Fruit fly (Drosophila melanogaster) whole organism, embryonic: Measurements from ENCODE around the gene SclA.
A peak's percentile ranks its signal among the peaks of the same experiment; 100 is the strongest.

Experiments
- Aef1 ChIP-seq: fragments of 200-800 bp; sonication (Bioruptor generic); IDR thresholded peaks from 3 replicates; pipeline ENCODE4 v1.3.6; 2022; ENCODE audit warnings: missing biosample characterization, missing genetic modification characterization
- Blimp-1 ChIP-seq: fragments of 200-800 bp; sonication (Bioruptor generic); optimal IDR thresholded peaks from 3 replicates; lab custom pipeline; 2018; ENCODE audit warnings: missing biosample characterization, missing genetic modification characterization, mild to moderate bottlenecking, moderate library complexity, missing genetic modification reagents
- Bteb2 ChIP-seq: fragments of 200-800 bp; sonication (Bioruptor generic); optimal IDR thresholded peaks from 2 replicates; lab custom pipeline; 2016; ENCODE audit warnings: missing biosample characterization, missing genetic modification characterization
- C15 ChIP-seq: fragments of 200-800 bp; sonication (Bioruptor generic); IDR thresholded peaks from 3 replicates; pipeline ENCODE4 v1.3.6; 2022; ENCODE audit warnings: missing biosample characterization, missing genetic modification characterization
- CG10209 ChIP-seq: fragments of 200-800 bp; sonication (Bioruptor generic); optimal IDR thresholded peaks from 3 replicates; lab custom pipeline; 2017; ENCODE audit warnings: missing biosample characterization, mild to moderate bottlenecking, missing genetic modification characterization, missing genetic modification reagents
- CG10267 ChIP-seq: fragments of 200-800 bp; sonication (Bioruptor generic); optimal IDR thresholded peaks from 2 replicates; lab custom pipeline; 2018; ENCODE audit warnings: missing biosample characterization, mild to moderate bottlenecking, missing genetic modification characterization, moderate library complexity
- CG12299 ChIP-seq: fragments of 200-800 bp; sonication (Bioruptor generic); optimal IDR thresholded peaks from 2 replicates; lab custom pipeline; 2018; ENCODE audit warnings: missing biosample characterization, mild to moderate bottlenecking, missing genetic modification characterization
- CG12391 ChIP-seq: fragments of 200-800 bp; sonication (Bioruptor generic); optimal IDR thresholded peaks from 3 replicates; lab custom pipeline; 2018; ENCODE audit warnings: missing biosample characterization, mild to moderate bottlenecking, missing genetic modification characterization, moderate library complexity
- CG13296 ChIP-seq: fragments of 200-800 bp; sonication (Bioruptor generic); optimal IDR thresholded peaks from 3 replicates; lab custom pipeline; 2018; ENCODE audit warnings: missing biosample characterization, mild to moderate bottlenecking, missing genetic modification characterization
- CG13894 ChIP-seq: fragments of 200-800 bp; sonication (Bioruptor generic); optimal IDR thresholded peaks from 3 replicates; lab custom pipeline; 2018; ENCODE audit warnings: missing biosample characterization, mild to moderate bottlenecking, missing genetic modification characterization, moderate library complexity
- CG15514 ChIP-seq: fragments of 200-800 bp; sonication (Bioruptor generic); optimal IDR thresholded peaks from 3 replicates; lab custom pipeline; 2017; ENCODE audit warnings: missing biosample characterization, missing genetic modification characterization, mild to moderate bottlenecking, moderate library complexity, missing genetic modification reagents
- CG1647 ChIP-seq: fragments of 200-800 bp; sonication (Bioruptor generic); optimal IDR thresholded peaks from 3 replicates; lab custom pipeline; 2016; ENCODE audit warnings: missing biosample characterization, missing genetic modification characterization
- CG16779 ChIP-seq: fragments of 200-800 bp; sonication (Bioruptor generic); IDR thresholded peaks from 2 replicates; pipeline ENCODE4 v1.3.6; 2022; ENCODE audit warnings: missing biosample characterization, missing genetic modification characterization
- CG17568 ChIP-seq: fragments of 200-800 bp; sonication (Bioruptor generic); optimal IDR thresholded peaks from 2 replicates; lab custom pipeline; 2018; ENCODE audit warnings: missing biosample characterization, mild to moderate bottlenecking, missing genetic modification characterization, moderate library complexity
- CG18262 ChIP-seq: fragments of 200-800 bp; optimal IDR thresholded peaks from 3 replicates; lab custom pipeline; 2019; ENCODE audit warnings: missing biosample characterization, mild to moderate bottlenecking, missing genetic modification characterization, moderate library complexity
- CG31441 ChIP-seq: fragments of 200-800 bp; sonication (Bioruptor generic); IDR thresholded peaks from 2 replicates; pipeline ENCODE4 v1.3.6; 2022; ENCODE audit warnings: missing biosample characterization, missing genetic modification characterization
- CG4328 ChIP-seq: fragments of 200-800 bp; sonication (Bioruptor generic); optimal IDR thresholded peaks from 3 replicates; lab custom pipeline; 2017; ENCODE audit warnings: missing biosample characterization, missing genetic modification reagents, missing genetic modification characterization
- CG43689 ChIP-seq: fragments of 200-800 bp; sonication (Bioruptor generic); IDR thresholded peaks from 2 replicates; pipeline ENCODE4 v1.3.6; 2022; ENCODE audit warnings: missing biosample characterization, missing genetic modification characterization
- CG4854 ChIP-seq: fragments of 200-800 bp; sonication (Bioruptor generic); optimal IDR thresholded peaks from 2 replicates; lab custom pipeline; 2016; ENCODE audit warnings: missing biosample characterization, missing genetic modification characterization, inconsistent platforms
- CG6854 ChIP-seq: fragments of 200-800 bp; sonication (Bioruptor generic); optimal IDR thresholded peaks from 3 replicates; lab custom pipeline; 2017; ENCODE audit warnings: missing biosample characterization, mild to moderate bottlenecking, missing genetic modification characterization
- CG7839 ChIP-seq: fragments of 200-800 bp; sonication (Bioruptor generic); optimal IDR thresholded peaks from 3 replicates; lab custom pipeline; 2018; ENCODE audit warnings: missing biosample characterization, mild to moderate bottlenecking, missing genetic modification characterization, moderate library complexity
- CG7928 ChIP-seq: fragments of 200-800 bp; sonication (Bioruptor generic); optimal IDR thresholded peaks from 2 replicates; lab custom pipeline; 2017; ENCODE audit warnings: missing biosample characterization, mild to moderate bottlenecking, missing genetic modification characterization
- CG9876 ChIP-seq: fragments of 200-800 bp; sonication (Bioruptor generic); optimal IDR thresholded peaks from 2 replicates; lab custom pipeline; 2016; ENCODE audit warnings: missing biosample characterization, missing genetic modification characterization
- CkIIα-i1 ChIP-seq: fragments of 200-800 bp; sonication (Bioruptor generic); IDR thresholded peaks from 2 replicates; pipeline ENCODE4 v1.3.6; 2022; ENCODE audit warnings: missing biosample characterization, missing genetic modification characterization
- CoRest ChIP-seq: fragments of 200-800 bp; sonication (Bioruptor generic); optimal IDR thresholded peaks from 3 replicates; lab custom pipeline; 2018; ENCODE audit warnings: missing biosample characterization, mild to moderate bottlenecking, missing genetic modification characterization, moderate library complexity
- Hey ChIP-seq: fragments of 200-800 bp; sonication (Bioruptor generic); optimal IDR thresholded peaks from 3 replicates; lab custom pipeline; 2018; ENCODE audit warnings: missing biosample characterization, mild to moderate bottlenecking, missing genetic modification characterization
- Hr3 ChIP-seq: fragments of 200-800 bp; sonication (Bioruptor generic); optimal IDR thresholded peaks from 3 replicates; lab custom pipeline; 2016; ENCODE audit warnings: missing biosample characterization, missing genetic modification characterization
- Med ChIP-seq: fragments of 200-800 bp; sonication (Bioruptor generic); peaks from one replicate; lab custom pipeline; 2016; ENCODE audit warnings: missing biosample characterization, missing genetic modification characterization, mild to moderate bottlenecking, inconsistent platforms, moderate library complexity
- Meics ChIP-seq: fragments of 200-800 bp; sonication (Bioruptor generic); optimal IDR thresholded peaks from 2 replicates; lab custom pipeline; 2017; ENCODE audit warnings: missing biosample characterization, mild to moderate bottlenecking, missing genetic modification characterization
- Nf-YC ChIP-seq: fragments of 200-800 bp; optimal IDR thresholded peaks from 3 replicates; lab custom pipeline; 2019; ENCODE audit warnings: missing biosample characterization, mild to moderate bottlenecking, missing genetic modification characterization, moderate library complexity
- Pdp1 ChIP-seq, 2 experiments: fragments of 200-800 bp; sonication (Bioruptor generic); optimal IDR thresholded peaks; 3 replicates each; lab custom pipeline; 2016; ENCODE audit warnings: missing biosample characterization in 2 of 2, missing genetic modification characterization in 2 of 2, mild to moderate bottlenecking in 1 of 2, moderate library complexity in 1 of 2
- Ptx1 ChIP-seq: fragments of 200-800 bp; sonication (Bioruptor generic); IDR thresholded peaks from 2 replicates; pipeline ENCODE4 v1.3.6; 2022; ENCODE audit warnings: missing biosample characterization, missing genetic modification characterization
- Sox100B ChIP-seq: fragments of 200-800 bp; sonication (Bioruptor generic); optimal IDR thresholded peaks from 3 replicates; lab custom pipeline; 2018; ENCODE audit warnings: missing biosample characterization, mild to moderate bottlenecking, missing genetic modification characterization
- ap ChIP-seq: fragments of 200-800 bp; sonication (Bioruptor generic); IDR thresholded peaks from 2 replicates; pipeline ENCODE4 v1.3.6; 2022; ENCODE audit warnings: missing biosample characterization, missing genetic modification characterization
- cg ChIP-seq: fragments of 200-800 bp; sonication (Bioruptor generic); optimal IDR thresholded peaks from 3 replicates; lab custom pipeline; 2019; ENCODE audit warnings: missing biosample characterization, mild to moderate bottlenecking, missing genetic modification characterization, moderate library complexity
- chinmo ChIP-seq: fragments of 200-800 bp; sonication (Bioruptor generic); IDR thresholded peaks from 4 replicates; pipeline ENCODE4 v1.3.6; 2022; ENCODE audit warnings: missing biosample characterization, missing genetic modification characterization; ENCODE audit not compliant: partially characterized antibody
- croc ChIP-seq: fragments of 200-800 bp; sonication (Bioruptor generic); conservative IDR thresholded peaks from 3 replicates; pipeline ENCODE4 v1.3.6; 2022; ENCODE audit warnings: missing biosample characterization, missing genetic modification characterization
- da ChIP-seq: fragments of 200-800 bp; sonication (Bioruptor generic); optimal IDR thresholded peaks from 2 replicates; lab custom pipeline; 2016; ENCODE audit warnings: missing biosample characterization, missing genetic modification characterization
- dmrt99B ChIP-seq: fragments of 200-800 bp; sonication (Bioruptor generic); optimal IDR thresholded peaks from 2 replicates; lab custom pipeline; 2018; ENCODE audit warnings: missing biosample characterization, mild to moderate bottlenecking, missing genetic modification characterization, moderate library complexity
- hkb ChIP-seq, 2 experiments: fragments of 200-800 bp in 1 of 2; fragments of >200 bp in 1 of 2; sonication (Bioruptor generic) in 1 of 2; IDR thresholded peaks in 1 of 2; optimal IDR thresholded peaks in 1 of 2; 2 replicates each; pipeline versions ENCODE4 v1.3.6 to Lab custom; 2017 to 2022; ENCODE audit warnings: missing biosample characterization in 1 of 2, missing genetic modification characterization in 1 of 2
- ind ChIP-seq: fragments of 200-800 bp; sonication (Bioruptor generic); optimal IDR thresholded peaks from 3 replicates; lab custom pipeline; 2016; ENCODE audit warnings: missing biosample characterization, missing genetic modification characterization
- nau ChIP-seq: fragments of 200-800 bp; sonication (Bioruptor generic); optimal IDR thresholded peaks from 3 replicates; lab custom pipeline; 2017; ENCODE audit warnings: missing biosample characterization, mild to moderate bottlenecking, missing genetic modification characterization, missing genetic modification reagents
- nerfin-1 ChIP-seq: fragments of 200-800 bp; sonication (Bioruptor generic); optimal IDR thresholded peaks from 3 replicates; lab custom pipeline; 2019; ENCODE audit warnings: missing biosample characterization, mild to moderate bottlenecking, missing genetic modification characterization, moderate library complexity
- nom ChIP-seq: fragments of 200-800 bp; sonication (Bioruptor generic); optimal IDR thresholded peaks from 2 replicates; lab custom pipeline; 2017; ENCODE audit warnings: missing biosample characterization, missing genetic modification characterization, mild to moderate bottlenecking, moderate library complexity, missing genetic modification reagents
- run ChIP-seq: fragments of 200-800 bp; sonication (Bioruptor generic); optimal IDR thresholded peaks from 3 replicates; lab custom pipeline; 2018; ENCODE audit warnings: missing biosample characterization, mild to moderate bottlenecking, missing genetic modification characterization
- tup ChIP-seq: fragments of 200-800 bp; sonication (Bioruptor generic); optimal IDR thresholded peaks from 2 replicates; lab custom pipeline; 2016; ENCODE audit warnings: missing biosample characterization, mild to moderate bottlenecking, missing genetic modification characterization, moderate library complexity

Gene SclA

dm6 chr2L:16868897-16869324 is 31.1 kb downstream of the SclA start (continued):
- TF ChIP-seq tup (GFP tag; lab: Kevin White, UChicago) (no peak), CG7839 (tag; lab: Kevin White, UChicago) (peak; percentile 76), CG12299 (tag; lab: Kevin White, UChicago) (no peak), nau (GFP tag; lab: Kevin White, UChicago) (no peak), C15 (no peak), CG31441 (GFP tag; lab: Robert Waterston, UW) (peak; percentile 67), Blimp-1 (peak; percentile 60), run (tag; lab: Kevin White, UChicago) (peak; percentile 1), CG13894 (tag; lab: Kevin White, UChicago) (no peak), CoRest (tag; lab: Kevin White, UChicago) (peak; percentile 67), CG10209 (peak; percentile 27), Hr3 (GFP tag; lab: Kevin White, UChicago) (peak; percentile 23), CG9876 (GFP tag; lab: Kevin White, UChicago) (no peak), Nf-YC (tag; lab: Kevin White, UChicago) (peak; percentile 60), ind (GFP tag; lab: Kevin White, UChicago) (no peak), CG6854 (GFP tag; lab: Kevin White, UChicago) (no peak), CG15514 (GFP tag; lab: Kevin White, UChicago) (no peak), dmrt99B (tag; lab: Kevin White, UChicago) (peak; percentile 75), Sox100B (GFP tag; lab: Kevin White, UChicago) (peak; percentile 71), CG13296 (peak; percentile 44), Hey (tag; lab: Kevin White, UChicago) (no peak), hkb (optimal IDR thresholded peaks at IDR 0.05; lab: Kevin White, UChicago) (no peak), hkb (GFP tag; IDR thresholded peaks at IDR 0.05; lab: Robert Waterston, UW) (peak; percentile 53; the same call in 1 of the 2 replicates), Aef1 (GFP tag; lab: Robert Waterston, UW) (peak; percentile 36; the same call in 1 of the 3 replicates), Meics (GFP tag; lab: Kevin White, UChicago) (peak; percentile 40), CG10267 (tag; lab: Kevin White, UChicago) (peak; percentile 29), CG12391 (tag; lab: Kevin White, UChicago) (peak; percentile 62), ap (GFP tag; lab: Robert Waterston, UW) (0 out of 2 replicates have a peak, but pooled peaks have one; percentile 13), CG4328 (GFP tag; lab: Kevin White, UChicago) (no peak), Pdp1 (GFP tag; optimal IDR thresholded peaks at IDR 0.05; lab: Kevin White, UChicago) (no peak), Bteb2 (GFP tag; lab: Kevin White, UChicago) (no peak), CG16779 (GFP tag; lab: Robert Waterston, UW) (no peak), croc (peak; percentile 43; the same call in 2 of the 3 replicates)

DNA sequence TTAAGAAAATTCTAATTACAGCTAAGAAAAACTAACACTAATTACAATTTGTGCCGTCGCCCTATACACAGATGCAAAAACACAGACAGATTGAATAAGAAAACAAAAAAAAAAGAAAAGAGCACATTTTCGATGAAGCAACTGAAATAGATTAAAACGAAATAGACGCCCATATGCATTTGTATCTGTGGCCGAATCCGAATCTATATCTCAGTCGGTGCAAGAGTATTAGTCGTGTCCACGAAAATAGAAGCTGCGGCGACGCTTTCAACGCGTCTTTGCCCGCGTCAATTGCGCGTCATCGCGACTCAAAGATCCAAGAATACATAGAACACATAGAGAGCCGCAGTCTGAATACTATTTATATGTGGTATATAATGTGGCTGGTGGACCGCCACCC is 37.2 kb downstream of the SclA start:
- no peak for TF ChIP-seq nerfin-1 (tag; lab: Kevin White, UChicago)
- TF ChIP-seq cg (GFP tag; lab: Kevin White, UChicago) = peak; percentile 47
- TF ChIP-seq CG7928 (GFP tag; lab: Kevin White, UChicago) = no peak
- TF ChIP-seq CG4854 (GFP tag; lab: Kevin White, UChicago) = no peak
- TF ChIP-seq CG18262 (tag; lab: Kevin White, UChicago) = no peak
- no peak for TF ChIP-seq CG43689 (GFP tag; lab: Robert Waterston, UW)
- TF ChIP-seq Pdp1 (GFP tag; optimal IDR thresholded peaks at IDR 0.05; lab: Kevin White, UChicago) = peak in 1 of 2 experiments; percentile 41
- TF ChIP-seq dmrt99B (tag; lab: Kevin White, UChicago) = no peak
- TF ChIP-seq CG1647 (GFP tag; lab: Kevin White, UChicago) = no peak
- TF ChIP-seq nom (GFP tag; lab: Kevin White, UChicago) = no peak
- TF ChIP-seq CG17568 = no peak
- TF ChIP-seq da (GFP tag; lab: Kevin White, UChicago) = no peak
- no peak for TF ChIP-seq CkIIα-i1 (GFP tag; lab: Robert Waterston, UW)
- no peak for TF ChIP-seq Ptx1 (GFP tag; lab: Robert Waterston, UW)
- no peak for TF ChIP-seq Med (GFP tag; lab: Kevin White, UChicago)
- peak; percentile 74; the same call in 1 of the 4 replicates for TF ChIP-seq chinmo (GFP tag; lab: Robert Waterston, UW)
